Worm (Caenorhabditis elegans): ENCODE results near the gene fbxa-100.

DNA sequence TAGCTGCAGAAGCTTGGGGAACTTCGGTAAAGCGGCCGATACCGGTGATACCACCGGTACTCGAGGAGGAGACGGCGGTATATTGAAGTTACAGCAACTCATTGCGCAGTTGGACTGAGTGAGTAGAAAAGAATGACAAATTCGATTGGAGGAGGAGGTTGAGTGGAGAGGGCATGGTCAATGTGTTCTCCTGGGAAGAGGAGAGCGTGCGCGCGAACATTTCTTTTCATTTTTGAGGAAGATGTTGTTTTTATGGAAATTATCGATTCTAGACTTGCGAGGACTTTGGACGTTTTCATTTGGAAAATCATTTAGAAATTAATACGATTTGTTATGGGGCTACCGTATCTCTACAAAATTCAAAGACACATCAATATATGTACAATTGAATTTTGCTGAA is 32.7 kb downstream of the fbxa-100 start:
- TF ChIP-seq him-1 (tag; optimal IDR thresholded peaks at IDR 0.05) (no peak), dao-5 (tag; optimal IDR thresholded peaks at IDR 0.05) (no peak)

All from whole organism, L4/young adult.